Fruit fly (Drosophila melanogaster) whole organism, wandering third instar larva: Measurements from ENCODE around the gene Men.

Source experiments
- Abd-B ChIP-seq: fragments of >200 bp; optimal IDR thresholded peaks from 2 replicates; lab custom pipeline; 2017; ENCODE audit warnings: missing biosample characterization, missing genetic modification characterization
- CG32264 ChIP-seq: fragments of 200-800 bp; sonication (Bioruptor generic); optimal IDR thresholded peaks from 2 replicates; lab custom pipeline; 2016; ENCODE audit warnings: missing biosample characterization, missing genetic modification characterization
- CG9705 ChIP-seq: fragments of 200-800 bp; sonication (Bioruptor generic); optimal IDR thresholded peaks from 2 replicates; lab custom pipeline; 2018; ENCODE audit warnings: missing biosample characterization, mild to moderate bottlenecking, missing genetic modification characterization
- CrebA ChIP-seq: fragments of 200-800 bp; sonication (Bioruptor generic); optimal IDR thresholded peaks from 2 replicates; lab custom pipeline; 2016; ENCODE audit warnings: missing biosample characterization, mild to moderate bottlenecking, missing genetic modification characterization, borderline replicate concordance
- Dfd ChIP-seq: fragments of >200 bp; optimal IDR thresholded peaks from 2 replicates; lab custom pipeline; 2017; ENCODE audit warnings: missing biosample characterization, missing genetic modification characterization
- Dif ChIP-seq: fragments of 200-275, 200-300 bp; sonication (Bioruptor generic); optimal IDR thresholded peaks from 2 replicates; lab custom pipeline; 2018; ENCODE audit warnings: missing biosample characterization, missing genetic modification characterization; ENCODE audit not compliant: partially characterized antibody
- GATAd ChIP-seq: sonication (Bioruptor generic); optimal IDR thresholded peaks from 2 replicates; lab custom pipeline; 2016; ENCODE audit warnings: missing biosample characterization, missing genetic modification characterization
- HLH106 ChIP-seq: fragments of 200-800 bp; optimal IDR thresholded peaks from 3 replicates; lab custom pipeline; 2019; ENCODE audit warnings: missing biosample characterization, mild to moderate bottlenecking, missing genetic modification characterization, moderate library complexity
- Hnf4 ChIP-seq: fragments of 200-800 bp; sonication (Bioruptor generic); optimal IDR thresholded peaks from 2 replicates; lab custom pipeline; 2016; ENCODE audit warnings: missing biosample characterization, mild to moderate bottlenecking, missing genetic modification characterization
- Hr78 ChIP-seq: fragments of >200 bp; optimal IDR thresholded peaks from 2 replicates; lab custom pipeline; 2017; ENCODE audit warnings: missing biosample characterization, missing genetic modification characterization
- Jra ChIP-seq: sonication (Bioruptor generic); optimal IDR thresholded peaks from 2 replicates; lab custom pipeline; 2016; ENCODE audit warnings: missing biosample characterization, missing genetic modification characterization
- Mio ChIP-seq: sonication (Bioruptor generic); optimal IDR thresholded peaks from 2 replicates; lab custom pipeline; 2016; ENCODE audit warnings: missing biosample characterization, missing genetic modification characterization
- OdsH ChIP-seq: fragments of 200-800 bp; sonication (Bioruptor generic); optimal IDR thresholded peaks from 2 replicates; lab custom pipeline; 2016; ENCODE audit warnings: missing biosample characterization, mild to moderate bottlenecking, missing genetic modification characterization
- Rel ChIP-seq, 2 experiments: fragments of 200-800 bp; sonication (Bioruptor generic) in 1 of 2; optimal IDR thresholded peaks; 2 replicates in 1 of 2; 3 replicates in 1 of 2; lab custom pipeline; 2016 to 2019; ENCODE audit warnings: mild to moderate bottlenecking in 2 of 2, missing biosample characterization in 2 of 2, missing genetic modification characterization in 2 of 2, moderate library complexity in 1 of 2
- Sp1 ChIP-seq: fragments of 200-800 bp; sonication (Bioruptor generic); optimal IDR thresholded peaks from 3 replicates; lab custom pipeline; 2019; ENCODE audit warnings: missing biosample characterization, mild to moderate bottlenecking, missing genetic modification characterization, moderate library complexity
- Vsx2 ChIP-seq: fragments of 200-300, 225-300 bp; sonication (Bioruptor generic); optimal IDR thresholded peaks from 2 replicates; lab custom pipeline; 2018; ENCODE audit warnings: missing biosample characterization, missing genetic modification characterization; ENCODE audit not compliant: partially characterized antibody
- dl ChIP-seq, 2 experiments: fragments of 175-275, 200-275 bp in 1 of 2; fragments of 200-275 bp in 1 of 2; sonication (Bioruptor generic); optimal IDR thresholded peaks; lab custom pipeline; 2018; ENCODE audit warnings: mild to moderate bottlenecking in 2 of 2, missing biosample characterization in 2 of 2, missing genetic modification characterization in 2 of 2, moderate library complexity in 2 of 2; ENCODE audit not compliant: partially characterized antibody in 2 of 2, insufficient read depth in 1 of 2
- dsf ChIP-seq: sonication (Bioruptor generic); optimal IDR thresholded peaks from 2 replicates; lab custom pipeline; 2016; ENCODE audit warnings: missing biosample characterization, missing genetic modification characterization, borderline replicate concordance
- ey ChIP-seq: fragments of 200-800 bp; sonication (Bioruptor generic); optimal IDR thresholded peaks from 2 replicates; lab custom pipeline; 2016; ENCODE audit warnings: missing biosample characterization, missing genetic modification characterization
- foxo ChIP-seq, 2 experiments: fragments of 200-800 bp; sonication (Bioruptor generic); optimal IDR thresholded peaks; 2 replicates in 1 of 2; 3 replicates in 1 of 2; lab custom pipeline; 2016 to 2017; ENCODE audit warnings: missing biosample characterization in 2 of 2, missing genetic modification characterization in 2 of 2
- fru ChIP-seq: fragments of 200-800 bp; sonication (Bioruptor generic); optimal IDR thresholded peaks from 3 replicates; lab custom pipeline; 2016; ENCODE audit warnings: missing biosample characterization, mild to moderate bottlenecking, missing genetic modification characterization
- h ChIP-seq: fragments of 200-800 bp; sonication (Bioruptor generic); optimal IDR thresholded peaks from 3 replicates; lab custom pipeline; 2016; ENCODE audit warnings: missing biosample characterization, mild to moderate bottlenecking, missing genetic modification characterization
- jim ChIP-seq: fragments of 175-275, 200-325 bp; sonication (Bioruptor generic); optimal IDR thresholded peaks from 2 replicates; lab custom pipeline; 2016; ENCODE audit warnings: missing biosample characterization, mild to moderate bottlenecking, missing genetic modification characterization
- lola ChIP-seq: fragments of >200 bp; optimal IDR thresholded peaks from 2 replicates; lab custom pipeline; 2017; ENCODE audit warnings: missing biosample characterization, missing genetic modification characterization
- pan ChIP-seq: fragments of >200 bp; optimal IDR thresholded peaks from 2 replicates; lab custom pipeline; 2017
- psq ChIP-seq: fragments of 200-800 bp; sonication (Bioruptor generic); optimal IDR thresholded peaks from 3 replicates; lab custom pipeline; 2017; ENCODE audit warnings: missing biosample characterization, mild to moderate bottlenecking, missing genetic modification characterization, moderate library complexity
- sage ChIP-seq: fragments of 200-800 bp; sonication (Bioruptor generic); optimal IDR thresholded peaks from 2 replicates; lab custom pipeline; 2016; ENCODE audit warnings: missing biosample characterization, mild to moderate bottlenecking, missing genetic modification characterization
- usp ChIP-seq: fragments of >200 bp; optimal IDR thresholded peaks from 2 replicates; lab custom pipeline; 2017; ENCODE audit warnings: missing biosample characterization, missing genetic modification characterization
- woc ChIP-seq: sonication (Bioruptor generic); optimal IDR thresholded peaks from 2 replicates; lab custom pipeline; 2016; ENCODE audit warnings: missing biosample characterization, mild to moderate bottlenecking, missing genetic modification characterization

Men gene

dm6 chr3R:12700454-12700853 lies 21.8 kb downstream of the Men start:
- no peak for TF ChIP-seq OdsH (GFP tag; lab: Kevin White, UChicago)
- no peak for TF ChIP-seq psq (GFP tag; lab: Kevin White, UChicago)
- TF ChIP-seq foxo (GFP tag; optimal IDR thresholded peaks at IDR 0.05; lab: Kevin White, UChicago): no peak
- no peak for TF ChIP-seq jim
- TF ChIP-seq dl (GFP tag; optimal IDR thresholded peaks at IDR 0.05; lab: Kevin White, UChicago; ENCODE audit: insufficient read depth in 1 of 2, partially characterized antibody in 2 of 2): no peak
- TF ChIP-seq Dfd: no peak
- no peak for TF ChIP-seq Mio (GFP tag; lab: Kevin White, UChicago)

dm6 chr3R:12699620-12700378 lies 22.4 kb downstream of the Men start:
- no peak for TF ChIP-seq CG32264 (GFP tag; lab: Kevin White, UChicago)
- TF ChIP-seq pan (lab: Kevin White, UChicago): no peak
- no peak for TF ChIP-seq CrebA (GFP tag; lab: Kevin White, UChicago)
- TF ChIP-seq Abd-B (GFP tag; lab: Kevin White, UChicago): no peak
- no peak for TF ChIP-seq HLH106 (tag; lab: Kevin White, UChicago)
- no peak for TF ChIP-seq ey (GFP tag; lab: Kevin White, UChicago)
- no peak for TF ChIP-seq Dif
- TF ChIP-seq, all 38 proteins: peak for 0

- no peak for TF ChIP-seq Vsx2 (GFP tag; lab: Kevin White, UChicago)
- TF ChIP-seq usp (GFP tag; lab: Kevin White, UChicago): no peak
- TF ChIP-seq sage (GFP tag; lab: Kevin White, UChicago): no peak
- TF ChIP-seq woc (GFP tag; lab: Kevin White, UChicago): no peak
- no peak for TF ChIP-seq HLH106 (tag; lab: Kevin White, UChicago)
- TF ChIP-seq psq (GFP tag; lab: Kevin White, UChicago): no peak
- no peak for TF ChIP-seq Sp1 (GFP tag; lab: Kevin White, UChicago)
- TF ChIP-seq foxo (GFP tag; optimal IDR thresholded peaks at IDR 0.05; lab: Kevin White, UChicago): no peak
- TF ChIP-seq CrebA (GFP tag; lab: Kevin White, UChicago): no peak
- TF ChIP-seq Dfd: no peak
- no peak for TF ChIP-seq Hr78 (GFP tag; lab: Kevin White, UChicago)
- no peak for TF ChIP-seq GATAd (GFP tag; lab: Kevin White, UChicago)
- TF ChIP-seq dsf: no peak
Measured at dm6 chr3R:12698363-12698762, 23.9 kb downstream of the Men start.

dm6 chr3R:12697571-12698039 lies 24.6 kb downstream of the Men start:
- TF ChIP-seq Jra (peak; percentile 28), h (GFP tag; lab: Kevin White, UChicago) (peak; percentile 68), Dfd (no peak), dl (GFP tag; optimal IDR thresholded peaks at IDR 0.05; lab: Kevin White, UChicago; ENCODE audit: insufficient read depth in 1 of 2, partially characterized antibody in 2 of 2) (no peak), Abd-B (GFP tag; lab: Kevin White, UChicago) (no peak), lola (GFP tag; lab: Kevin White, UChicago) (no peak), Vsx2 (GFP tag; lab: Kevin White, UChicago) (no peak), Sp1 (GFP tag; lab: Kevin White, UChicago) (peak; percentile 36), Rel (GFP tag; optimal IDR thresholded peaks at IDR 0.05; lab: Kevin White, UChicago) (no peak), Rel (tag; optimal IDR thresholded peaks at IDR 0.05; lab: Kevin White, UChicago) (peak; percentile 49), HLH106 (tag; lab: Kevin White, UChicago) (peak; percentile 18), Dif (no peak), pan (lab: Kevin White, UChicago) (no peak), woc (GFP tag; lab: Kevin White, UChicago) (no peak), Hr78 (GFP tag; lab: Kevin White, UChicago) (no peak), fru (GFP tag; lab: Kevin White, UChicago) (no peak)

dm6 chr3R:12697022-12697421 lies 25.2 kb downstream of the Men start, which contains the start of gene Past1:
Gene Past1, plus strand, starts transcription at chr3R:12697322.
- TF ChIP-seq usp (GFP tag; lab: Kevin White, UChicago) (no peak), Rel (GFP tag; optimal IDR thresholded peaks at IDR 0.05; lab: Kevin White, UChicago) (no peak), Rel (tag; optimal IDR thresholded peaks at IDR 0.05; lab: Kevin White, UChicago) (no peak), foxo (GFP tag; optimal IDR thresholded peaks at IDR 0.05; lab: Kevin White, UChicago) (no peak), Hnf4 (no peak), OdsH (GFP tag; lab: Kevin White, UChicago) (no peak), fru (GFP tag; lab: Kevin White, UChicago) (no peak), CG9705 (no peak), jim (no peak), dl (GFP tag; optimal IDR thresholded peaks at IDR 0.05; lab: Kevin White, UChicago; ENCODE audit: insufficient read depth in 1 of 2, partially characterized antibody in 2 of 2) (no peak), lola (GFP tag; lab: Kevin White, UChicago) (no peak)
